Worm (Caenorhabditis elegans): ENCODE data around the gene F48G7.10.

- TF ChIP-seq nhr-6 (tag; optimal IDR thresholded peaks at IDR 0.05) (no peak), nhr-23 (tag; optimal IDR thresholded peaks at IDR 0.05) (no peak), F13H6.1 (tag; optimal IDR thresholded peaks at IDR 0.05) (no peak), ama-1 (optimal IDR thresholded peaks at IDR 0.05) (no peak), unc-62 (GFP tag; optimal IDR thresholded peaks at IDR 0.05) (no peak), nhr-237 (tag; optimal IDR thresholded peaks at IDR 0.05) (no peak), lin-39 (tag; optimal IDR thresholded peaks at IDR 0.05) (no peak), egl-27 (tag; optimal IDR thresholded peaks at IDR 0.05) (no peak), nhr-12 (tag; optimal IDR thresholded peaks at IDR 0.05) (no peak), mab-5 (tag; optimal IDR thresholded peaks at IDR 0.05) (no peak), elt-3 (tag; optimal IDR thresholded peaks at IDR 0.05) (no peak), lsy-2 (tag; optimal IDR thresholded peaks at IDR 0.05) (no peak), nhr-77 (tag; optimal IDR thresholded peaks at IDR 0.05) (no peak), skn-1 (tag; optimal IDR thresholded peaks at IDR 0.05) (no peak)
Measured at ce11 chrV:671342-671741, 36.6 kb upstream of the F48G7.10 start, which contains the start of gene sru-24.

Data from whole organism, L2 larva.